Worm (Caenorhabditis elegans): Measurements from ENCODE around the gene glrx-22.

- TF ChIP-seq snpc-4 (tag; optimal IDR thresholded peaks at IDR 0.05) (no peak), lsy-2 (tag; optimal IDR thresholded peaks at IDR 0.05) (no peak), nhr-237 (tag; optimal IDR thresholded peaks at IDR 0.05) (no peak), ces-1 (GFP tag; optimal IDR thresholded peaks at IDR 0.05) (no peak), mab-5 (tag; optimal IDR thresholded peaks at IDR 0.05) (no peak), ztf-11 (tag; optimal IDR thresholded peaks at IDR 0.05) (no peak)
Measured at ce11 chrIV:8225357-8225756, 24.3 kb upstream of the glrx-22 start, which contains the start of gene serp-1.2.

Measured in whole organism, mixed stage, embryonic.